Worm (Caenorhabditis elegans): ENCODE data around the gene far-7.

DNA sequence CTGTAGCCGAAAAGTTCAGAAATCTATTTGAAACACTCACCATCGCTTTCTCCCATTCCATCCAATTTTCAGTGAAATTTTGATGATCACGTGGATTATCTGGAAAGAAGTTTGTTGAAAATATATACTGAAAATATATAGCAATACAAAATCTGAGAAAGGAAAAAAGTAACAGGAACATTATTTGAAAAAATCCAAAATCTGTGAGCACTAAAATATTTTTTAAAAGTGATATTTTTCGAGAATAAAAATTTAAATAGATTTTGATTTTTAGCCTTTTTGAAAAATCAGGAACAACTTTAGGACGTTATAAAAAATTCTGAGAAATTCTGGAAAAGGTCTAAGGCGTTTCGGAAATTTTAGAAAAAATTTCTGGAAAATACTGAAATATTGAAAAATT is 37.4 kb downstream of the far-7 start, which contains the start of gene dmsr-4:
- TF ChIP-seq ztf-29 (GFP tag; IDR thresholded peaks at IDR 0.05) = no peak
- TF ChIP-seq ztf-23 (GFP tag; IDR thresholded peaks at IDR 0.05) = no peak

Data from whole organism, midembryonic.